Fruit fly (Drosophila melanogaster): ENCODE results near the gene Mitofilin.

Gene Mitofilin

dm6 chr3R:22026922-22027742 lies 4.0 kb upstream of the Mitofilin start, which contains the start of the genes Cchl and ND-42 (continued):
- peak; percentile 69 for TF ChIP-seq CG8319 (GFP tag; optimal IDR thresholded peaks at IDR 0.05)
- peak; percentile 75 for TF ChIP-seq Sox14 (GFP tag; optimal IDR thresholded peaks at IDR 0.05)
- TF ChIP-seq fd85E (GFP tag; optimal IDR thresholded peaks at IDR 0.05), result no peak
- peak; percentile 16 for TF ChIP-seq CG6854 (GFP tag; optimal IDR thresholded peaks at IDR 0.05)
- TF ChIP-seq cyc (GFP tag; optimal IDR thresholded peaks at IDR 0.05), result peak; percentile 81
- TF ChIP-seq CG11902 (GFP tag; optimal IDR thresholded peaks at IDR 0.05), result peak; percentile 57
- TF ChIP-seq OdsH (GFP tag; optimal IDR thresholded peaks at IDR 0.05), result no peak
- TF ChIP-seq spab (GFP tag; optimal IDR thresholded peaks at IDR 0.05), result no peak
- peak; percentile 45 for TF ChIP-seq CG11762 (GFP tag; optimal IDR thresholded peaks at IDR 0.05; ENCODE audit: insufficient read depth)
- peak; percentile 95 for TF ChIP-seq Eip78C (GFP tag)
- peak; percentile 76 for TF ChIP-seq CG6792 (GFP tag; optimal IDR thresholded peaks at IDR 0.05)
- TF ChIP-seq CG1621 (tag; optimal IDR thresholded peaks at IDR 0.05), result no peak
- peak; percentile 60 for TF ChIP-seq vri (GFP tag; optimal IDR thresholded peaks at IDR 0.05)
- peak; percentile 74; the same call in 2 of the 3 replicates for TF ChIP-seq CG6163 (GFP tag; IDR thresholded peaks at IDR 0.05)
- TF ChIP-seq eg (GFP tag; IDR thresholded peaks at IDR 0.05), result peak; percentile 81
- TF ChIP-seq Ets21C (GFP tag; optimal IDR thresholded peaks at IDR 0.05), result peak; percentile 57
- TF ChIP-seq fd59A (GFP tag; optimal IDR thresholded peaks at IDR 0.05), result peak; percentile 62
- TF ChIP-seq CG16779 (tag; optimal IDR thresholded peaks at IDR 0.05), result no peak
- TF ChIP-seq CG4318 (GFP tag; optimal IDR thresholded peaks at IDR 0.05), result no peak
- TF ChIP-seq ss (GFP tag; optimal IDR thresholded peaks at IDR 0.05), result peak in 1 of 2 experiments; percentile 71
- TF ChIP-seq CG3032 (tag; optimal IDR thresholded peaks at IDR 0.05), result peak; percentile 81
- peak; percentile 53 for TF ChIP-seq Lpt (GFP tag; optimal IDR thresholded peaks at IDR 0.05)
- TF ChIP-seq CG32006 (GFP tag; optimal IDR thresholded peaks at IDR 0.05), result no peak
- peak; percentile 77 for TF ChIP-seq Hr39 (GFP tag; optimal IDR thresholded peaks at IDR 0.05)
- TF ChIP-seq CG8119 (GFP tag; IDR thresholded peaks at IDR 0.05), result peak; percentile 68
- peak; percentile 80 for TF ChIP-seq CG3919 (GFP tag; optimal IDR thresholded peaks at IDR 0.05)
- peak; percentile 82 for TF ChIP-seq Eip75B (GFP tag; optimal IDR thresholded peaks at IDR 0.05)
- TF ChIP-seq topi (GFP tag; optimal IDR thresholded peaks at IDR 0.05), result peak; percentile 79
- TF ChIP-seq acj6 (GFP tag; optimal IDR thresholded peaks at IDR 0.05), result peak; percentile 85
- peak; percentile 86 for TF ChIP-seq CG31627 (GFP tag; optimal IDR thresholded peaks at IDR 0.05)

- TF ChIP-seq svp (GFP tag), result peak; percentile 79
- peak; percentile 20 for TF ChIP-seq acj6 (GFP tag; optimal IDR thresholded peaks at IDR 0.05)
- TF ChIP-seq topi (GFP tag; optimal IDR thresholded peaks at IDR 0.05), result peak; percentile 45
- peak; percentile 57 for TF ChIP-seq esn (GFP tag; optimal IDR thresholded peaks at IDR 0.05)
- peak; percentile 72 for TF ChIP-seq vri (GFP tag; optimal IDR thresholded peaks at IDR 0.05)
- TF ChIP-seq CG3032 (tag; optimal IDR thresholded peaks at IDR 0.05), result peak; percentile 9
- TF ChIP-seq Eip78C (GFP tag), result peak; percentile 65
- peak; percentile 70 for TF ChIP-seq Eip75B (GFP tag; optimal IDR thresholded peaks at IDR 0.05)
- peak; percentile 13 for TF ChIP-seq Sox14 (GFP tag; optimal IDR thresholded peaks at IDR 0.05)
- TF ChIP-seq Gug (GFP tag; IDR thresholded peaks at IDR 0.05), result no peak
- TF ChIP-seq Lpt (GFP tag; optimal IDR thresholded peaks at IDR 0.05), result no peak
- TF ChIP-seq OdsH (GFP tag; optimal IDR thresholded peaks at IDR 0.05), result peak; percentile 15
- peak; percentile 27 for TF ChIP-seq Met (GFP tag; optimal IDR thresholded peaks at IDR 0.05)
- peak; percentile 66; the same call in 2 of the 3 replicates for TF ChIP-seq eg (GFP tag; IDR thresholded peaks at IDR 0.05)
- TF ChIP-seq CG6163 (GFP tag; IDR thresholded peaks at IDR 0.05), result peak; percentile 21; the same call in 1 of the 3 replicates
- peak; percentile 29 for TF ChIP-seq lz (GFP tag; optimal IDR thresholded peaks at IDR 0.05)
- no peak for TF ChIP-seq CG6276 (GFP tag; optimal IDR thresholded peaks at IDR 0.05)
- TF ChIP-seq CG11294 (GFP tag; IDR thresholded peaks at IDR 0.05), result no peak
- TF ChIP-seq Ets21C (GFP tag; optimal IDR thresholded peaks at IDR 0.05), result peak; percentile 8
- no peak for TF ChIP-seq CG10631 (GFP tag; optimal IDR thresholded peaks at IDR 0.05)
- TF ChIP-seq CG6854 (GFP tag; optimal IDR thresholded peaks at IDR 0.05), result no peak
- peak; percentile 51 for TF ChIP-seq CG3919 (GFP tag; optimal IDR thresholded peaks at IDR 0.05)
- TF ChIP-seq CG6792 (GFP tag; optimal IDR thresholded peaks at IDR 0.05), result no peak
- TF ChIP-seq Hr39 (GFP tag; optimal IDR thresholded peaks at IDR 0.05), result peak; percentile 28
- TF ChIP-seq CG31627 (GFP tag; optimal IDR thresholded peaks at IDR 0.05), result peak; percentile 25
These were observed 2.2 kb upstream of the Mitofilin start, which contains the start of gene CG6028 for dm6 chr3R:22025320-22025719. TSS of gene CG6028 (minus strand) at chr3R:22025506.

Measured in whole organism, prepupa.